Fruit fly (Drosophila melanogaster) whole organism, embryonic: ENCODE results near the gene slpr.
A peak's percentile ranks its signal among the peaks of the same experiment; 100 is the strongest.

Experiments used
- Abd-B ChIP-seq: fragments of 200-800 bp; sonication (Bioruptor generic); optimal IDR thresholded peaks from 2 replicates; lab custom pipeline; 2018; ENCODE audit warnings: missing biosample characterization, mild to moderate bottlenecking, missing genetic modification characterization, moderate library complexity
- Ada2b ChIP-seq: fragments of 200-800 bp; sonication (Bioruptor generic); IDR thresholded peaks from 2 replicates; pipeline ENCODE4 v1.3.6; 2022; ENCODE audit warnings: missing biosample characterization, missing genetic modification characterization
- CG10321 ChIP-seq: fragments of 200-800 bp; sonication (Bioruptor generic); IDR thresholded peaks from 2 replicates; pipeline ENCODE4 v1.3.6; 2022; ENCODE audit warnings: missing biosample characterization, missing genetic modification characterization
- CG10979 ChIP-seq: fragments of 200-800 bp; sonication (Bioruptor generic); optimal IDR thresholded peaks from 2 replicates; lab custom pipeline; 2018; ENCODE audit warnings: missing biosample characterization, mild to moderate bottlenecking, missing genetic modification characterization, moderate library complexity
- CG13775 ChIP-seq: fragments of 200-800 bp; sonication (Bioruptor generic); optimal IDR thresholded peaks from 3 replicates; lab custom pipeline; 2017; ENCODE audit warnings: missing biosample characterization, mild to moderate bottlenecking, missing genetic modification characterization
- CG14710 ChIP-seq: fragments of 200-800 bp; sonication (Bioruptor generic); optimal IDR thresholded peaks from 3 replicates; lab custom pipeline; 2019; ENCODE audit warnings: missing biosample characterization, mild to moderate bottlenecking, missing genetic modification characterization, moderate library complexity
- CG15073 ChIP-seq: fragments of 200-800 bp; sonication (Bioruptor generic); optimal IDR thresholded peaks from 2 replicates; lab custom pipeline; 2016; ENCODE audit warnings: missing biosample characterization, missing genetic modification characterization
- CG1602 ChIP-seq: fragments of 200-800 bp; sonication (Bioruptor generic); optimal IDR thresholded peaks from 3 replicates; lab custom pipeline; 2016; ENCODE audit warnings: missing biosample characterization, missing genetic modification characterization
- CG30431 ChIP-seq: fragments of 200-800 bp; sonication (Bioruptor generic); optimal IDR thresholded peaks from 2 replicates; lab custom pipeline; 2017; ENCODE audit warnings: missing biosample characterization, missing genetic modification characterization
- CG31224 ChIP-seq: fragments of 200-800 bp; sonication (Bioruptor generic); IDR thresholded peaks from 2 replicates; pipeline ENCODE4 v1.3.6; 2022; ENCODE audit warnings: missing biosample characterization, missing genetic modification characterization
- CG31388 ChIP-seq: fragments of 200-800 bp; sonication (Bioruptor generic); optimal IDR thresholded peaks from 2 replicates; lab custom pipeline; 2016; ENCODE audit warnings: missing biosample characterization, missing genetic modification characterization
- CG3281 ChIP-seq: fragments of 200-800 bp; sonication (Bioruptor generic); optimal IDR thresholded peaks from 3 replicates; lab custom pipeline; 2017; ENCODE audit warnings: missing biosample characterization, mild to moderate bottlenecking, missing genetic modification characterization
- CG3407 ChIP-seq: fragments of 200-800 bp; sonication (Bioruptor generic); optimal IDR thresholded peaks from 2 replicates; lab custom pipeline; 2018; ENCODE audit warnings: missing biosample characterization, mild to moderate bottlenecking, missing genetic modification characterization
- CG6175 ChIP-seq: fragments of 200-800 bp; sonication (Bioruptor generic); IDR thresholded peaks from 3 replicates; pipeline ENCODE4 v1.3.6; 2022; ENCODE audit warnings: missing biosample characterization, missing genetic modification characterization
- CG6689 ChIP-seq: fragments of 200-800 bp; sonication (Bioruptor generic); IDR thresholded peaks from 2 replicates; pipeline ENCODE4 v1.3.6; 2022; ENCODE audit warnings: missing biosample characterization, missing genetic modification characterization
- CG8281 ChIP-seq: fragments of 200-800 bp; sonication (Bioruptor generic); optimal IDR thresholded peaks from 2 replicates; lab custom pipeline; 2018; ENCODE audit warnings: missing biosample characterization, mild to moderate bottlenecking, missing genetic modification characterization, moderate library complexity
- CG8765 ChIP-seq: fragments of 200-800 bp; sonication (Bioruptor generic); IDR thresholded peaks from 2 replicates; pipeline ENCODE4 v1.3.6; 2022; ENCODE audit warnings: missing biosample characterization, missing genetic modification characterization
- CG9932 ChIP-seq: fragments of 200-800 bp; sonication (Bioruptor generic); IDR thresholded peaks from 2 replicates; pipeline ENCODE4 v1.3.6; 2022; ENCODE audit warnings: missing biosample characterization, missing genetic modification characterization
- Dfd ChIP-seq, 2 experiments: fragments of >200 bp; optimal IDR thresholded peaks; 2 replicates each; lab custom pipeline; 2017; ENCODE audit warnings: missing biosample characterization in 2 of 2, missing genetic modification characterization in 2 of 2
- Dip3 ChIP-seq: fragments of 200-800 bp; sonication (Bioruptor generic); optimal IDR thresholded peaks from 3 replicates; lab custom pipeline; 2016; ENCODE audit warnings: missing biosample characterization, missing genetic modification characterization
- Lhr ChIP-seq: fragments of 200-800 bp; sonication (Bioruptor generic); optimal IDR thresholded peaks from 3 replicates; lab custom pipeline; 2017; ENCODE audit warnings: mild to moderate bottlenecking, missing biosample characterization, missing genetic modification reagents, missing genetic modification characterization
- MESR4 ChIP-seq: fragments of 200-800 bp; sonication (Bioruptor generic); optimal IDR thresholded peaks from 2 replicates; lab custom pipeline; 2018; ENCODE audit warnings: missing biosample characterization, mild to moderate bottlenecking, missing genetic modification characterization, moderate library complexity
- Med ChIP-seq: fragments of 200-800 bp; sonication (Bioruptor generic); peaks from one replicate; lab custom pipeline; 2016; ENCODE audit warnings: missing biosample characterization, missing genetic modification characterization, mild to moderate bottlenecking, inconsistent platforms, moderate library complexity
- Ptx1 ChIP-seq: fragments of 200-800 bp; sonication (Bioruptor generic); IDR thresholded peaks from 2 replicates; pipeline ENCODE4 v1.3.6; 2022; ENCODE audit warnings: missing biosample characterization, missing genetic modification characterization
- Scr ChIP-seq: fragments of 200-800 bp; sonication (Bioruptor generic); IDR thresholded peaks from 2 replicates; pipeline ENCODE4 v1.3.6; 2022; ENCODE audit warnings: missing biosample characterization, missing genetic modification characterization; ENCODE audit not compliant: partially characterized antibody
- Ssrp ChIP-seq: fragments of 200-800 bp; sonication (Bioruptor generic); optimal IDR thresholded peaks from 2 replicates; lab custom pipeline; 2018; ENCODE audit warnings: missing biosample characterization, mild to moderate bottlenecking, missing genetic modification characterization, moderate library complexity
- ash1 ChIP-seq: fragments of 200-800 bp; sonication (Bioruptor generic); optimal IDR thresholded peaks from 2 replicates; lab custom pipeline; 2018; ENCODE audit warnings: missing biosample characterization, mild to moderate bottlenecking, missing genetic modification characterization
- caup ChIP-seq: fragments of 200-800 bp; sonication (Bioruptor generic); optimal IDR thresholded peaks from 3 replicates; lab custom pipeline; 2017; ENCODE audit warnings: missing biosample characterization, mild to moderate bottlenecking, missing genetic modification characterization, moderate library complexity; ENCODE audit not compliant: severe bottlenecking
- chif ChIP-seq, 2 experiments: fragments of 200-800 bp; sonication (Bioruptor generic); optimal IDR thresholded peaks; 3 replicates each; lab custom pipeline; 2016; ENCODE audit warnings: missing biosample characterization in 2 of 2, missing genetic modification characterization in 2 of 2
- dysf ChIP-seq: fragments of 200-800 bp; sonication (Bioruptor generic); IDR thresholded peaks from 3 replicates; pipeline ENCODE4 v1.3.6; 2022; ENCODE audit warnings: missing biosample characterization, missing genetic modification characterization
- ewg ChIP-seq: fragments of 200-800 bp; sonication (Bioruptor generic); optimal IDR thresholded peaks from 3 replicates; lab custom pipeline; 2017; ENCODE audit warnings: mild to moderate bottlenecking, missing biosample characterization, missing genetic modification reagents, missing genetic modification characterization
- gce ChIP-seq: fragments of 200-800 bp; sonication (Bioruptor generic); IDR thresholded peaks from 3 replicates; pipeline ENCODE4 v1.3.6; 2022; ENCODE audit warnings: missing biosample characterization, missing genetic modification characterization
- gem ChIP-seq: fragments of 200-800 bp; sonication (Bioruptor generic); optimal IDR thresholded peaks from 2 replicates; lab custom pipeline; 2019; ENCODE audit warnings: missing biosample characterization, mild to moderate bottlenecking, missing genetic modification characterization, moderate library complexity
- grau ChIP-seq: fragments of 200-800 bp; optimal IDR thresholded peaks from 3 replicates; lab custom pipeline; 2019; ENCODE audit warnings: missing biosample characterization, mild to moderate bottlenecking, missing genetic modification characterization, moderate library complexity
- hb ChIP-seq: fragments of 200-800 bp; sonication (Bioruptor generic); IDR thresholded peaks from 3 replicates; pipeline ENCODE4 v1.3.6; 2022; ENCODE audit warnings: missing biosample characterization, missing genetic modification characterization; ENCODE audit not compliant: partially characterized antibody
- nerfin-1 ChIP-seq: fragments of 200-800 bp; sonication (Bioruptor generic); optimal IDR thresholded peaks from 3 replicates; lab custom pipeline; 2019; ENCODE audit warnings: missing biosample characterization, mild to moderate bottlenecking, missing genetic modification characterization, moderate library complexity
- nerfin-2 ChIP-seq: fragments of 200-800 bp; sonication (Bioruptor generic); IDR thresholded peaks from 2 replicates; pipeline ENCODE4 v1.3.6; 2022; ENCODE audit warnings: missing biosample characterization, missing genetic modification characterization; ENCODE audit not compliant: partially characterized antibody
- otp ChIP-seq: fragments of 200-800 bp; sonication (Bioruptor generic); IDR thresholded peaks from 3 replicates; pipeline ENCODE4, ENCODE4 v1.3.6; 2022; ENCODE audit warnings: missing biosample characterization, missing genetic modification characterization
- pfk ChIP-seq: fragments of 200-800 bp; sonication (Bioruptor generic); optimal IDR thresholded peaks from 2 replicates; lab custom pipeline; 2018; ENCODE audit warnings: missing biosample characterization, mild to moderate bottlenecking, missing genetic modification characterization, moderate library complexity
- phol ChIP-seq: fragments of 200-800 bp; sonication (Bioruptor generic); optimal IDR thresholded peaks from 3 replicates; lab custom pipeline; 2018; ENCODE audit warnings: missing biosample characterization, mild to moderate bottlenecking, missing genetic modification characterization, moderate library complexity
- pita ChIP-seq: fragments of 200-800 bp; sonication (Bioruptor generic); optimal IDR thresholded peaks from 2 replicates; lab custom pipeline; 2017; ENCODE audit warnings: missing biosample characterization, mild to moderate bottlenecking, missing genetic modification characterization
- psq ChIP-seq: fragments of 200-800 bp; sonication (Bioruptor generic); optimal IDR thresholded peaks from 2 replicates; lab custom pipeline; 2017; ENCODE audit warnings: missing biosample characterization, missing genetic modification characterization
- sob ChIP-seq: fragments of 200-800 bp; sonication (Bioruptor generic); IDR thresholded peaks from 2 replicates; pipeline ENCODE4 v1.3.6; 2022; ENCODE audit warnings: missing biosample characterization, missing genetic modification characterization
- tgo ChIP-seq: fragments of 200-800 bp; sonication (Bioruptor generic); IDR thresholded peaks from 3 replicates; pipeline ENCODE4 v1.3.6; 2022; ENCODE audit warnings: missing biosample characterization, missing genetic modification characterization
- tup ChIP-seq: fragments of 200-800 bp; sonication (Bioruptor generic); optimal IDR thresholded peaks from 2 replicates; lab custom pipeline; 2016; ENCODE audit warnings: missing biosample characterization, mild to moderate bottlenecking, missing genetic modification characterization, moderate library complexity
- tx ChIP-seq: fragments of 200-800 bp; sonication (Bioruptor generic); optimal IDR thresholded peaks from 2 replicates; lab custom pipeline; 2016; ENCODE audit warnings: missing biosample characterization, missing genetic modification characterization
- unpg ChIP-seq: fragments of 200-800 bp; sonication (Bioruptor generic); optimal IDR thresholded peaks from 3 replicates; lab custom pipeline; 2018; ENCODE audit warnings: missing biosample characterization, mild to moderate bottlenecking, missing genetic modification characterization, moderate library complexity
- wek ChIP-seq: fragments of 200-800 bp; sonication (Bioruptor generic); optimal IDR thresholded peaks from 3 replicates; lab custom pipeline; 2018; ENCODE audit warnings: missing biosample characterization, mild to moderate bottlenecking, missing genetic modification characterization, moderate library complexity
- yki ChIP-seq: fragments of >200 bp; optimal IDR thresholded peaks from 3 replicates; lab custom pipeline; 2018

slpr gene

dm6 chrX:8202724-8203362 lies 25.9 kb upstream of the slpr start (continued):
- TF ChIP-seq ash1 (GFP tag; lab: Kevin White, UChicago) (no peak), unpg (peak; percentile 27), pfk (no peak), CG30431 (GFP tag; lab: Kevin White, UChicago) (no peak), CG3281 (GFP tag; lab: Kevin White, UChicago) (peak; percentile 41), chif (GFP tag; optimal IDR thresholded peaks at IDR 0.05; lab: Kevin White, UChicago) (no peak), CG8281 (tag; lab: Kevin White, UChicago) (no peak), nerfin-2 (GFP tag; lab: Robert Waterston, UW) (no peak), CG3407 (GFP tag; lab: Kevin White, UChicago) (no peak), CG8765 (GFP tag; lab: Robert Waterston, UW) (no peak), CG10979 (no peak), Ssrp (tag; lab: Kevin White, UChicago) (no peak), Ptx1 (peak; percentile 38; the same call in 1 of the 2 replicates), otp (GFP tag; lab: Robert Waterston, UW) (no peak), wek (GFP tag; lab: Kevin White, UChicago) (no peak), pita (GFP tag; lab: Kevin White, UChicago) (no peak), Med (GFP tag; lab: Kevin White, UChicago) (peak; percentile 77), CG6689 (GFP tag; lab: Robert Waterston, UW) (0 out of 2 replicates have a peak, but pooled peaks have one; percentile 33)

DNA sequence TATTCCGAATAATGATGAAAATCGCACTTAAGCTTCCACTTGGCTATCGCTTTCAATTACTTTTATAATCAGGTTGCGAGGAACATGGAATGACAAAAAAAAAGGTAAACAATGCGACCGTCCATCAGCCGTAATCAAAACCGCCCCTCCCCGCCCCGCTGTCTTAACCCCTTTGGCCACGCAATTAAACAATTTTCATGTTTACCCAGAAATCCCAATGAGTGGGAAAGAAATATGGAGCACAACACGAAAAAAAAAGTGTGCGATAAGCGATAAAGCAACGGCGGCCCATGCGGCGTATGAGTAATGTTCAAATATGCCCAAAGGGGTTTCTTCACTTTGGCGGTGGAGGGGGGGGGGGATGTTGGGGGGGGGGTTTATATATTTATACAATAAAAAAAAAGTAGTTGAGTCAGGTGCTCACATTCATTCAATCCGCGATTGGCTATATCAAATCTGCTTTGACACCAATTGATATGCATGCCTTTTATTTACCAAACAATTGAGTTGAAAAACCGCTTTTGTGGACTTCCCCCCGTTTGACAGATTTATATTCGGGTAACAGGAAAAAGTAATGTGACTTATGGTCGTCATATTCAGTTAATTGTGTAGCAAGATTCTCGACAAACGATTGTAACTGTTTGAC lies 22.1 kb upstream of the slpr start:
- TF ChIP-seq caup (GFP tag; lab: Kevin White, UChicago) (peak; percentile 37), MESR4 (GFP tag; lab: Kevin White, UChicago) (no peak), dysf (peak; percentile 28; the same call in 1 of the 3 replicates), gce (GFP tag; lab: Robert Waterston, UW) (no peak), Ada2b (no peak), CG10321 (GFP tag; lab: Robert Waterston, UW) (no peak), CG15073 (GFP tag; lab: Kevin White, UChicago) (no peak), Scr (GFP tag; lab: Robert Waterston, UW) (no peak), psq (GFP tag; lab: Kevin White, UChicago) (no peak), phol (tag; lab: Kevin White, UChicago) (no peak), Abd-B (GFP tag; lab: Kevin White, UChicago) (no peak), ewg (no peak), tx (GFP tag; lab: Kevin White, UChicago) (no peak), yki (lab: Kevin White, UChicago) (no peak), nerfin-1 (tag; lab: Kevin White, UChicago) (no peak), gem (tag; lab: Kevin White, UChicago) (no peak), tup (GFP tag; lab: Kevin White, UChicago) (no peak), CG6175 (GFP tag; lab: Robert Waterston, UW) (no peak), sob (GFP tag; lab: Robert Waterston, UW) (0 out of 2 replicates have a peak, but pooled peaks have one; percentile 8), CG31224 (GFP tag; lab: Robert Waterston, UW) (no peak), CG13775 (GFP tag; lab: Kevin White, UChicago) (no peak), CG1602 (GFP tag; lab: Kevin White, UChicago) (no peak), hb (GFP tag; lab: Robert Waterston, UW) (no peak), Lhr (GFP tag; lab: Kevin White, UChicago) (no peak), Dip3 (GFP tag; lab: Kevin White, UChicago) (no peak), CG31388 (GFP tag; lab: Kevin White, UChicago) (no peak), Dfd (GFP tag; optimal IDR thresholded peaks at IDR 0.05; lab: Kevin White, UChicago) (no peak), tgo (GFP tag; lab: Robert Waterston, UW) (no peak), grau (tag; lab: Kevin White, UChicago) (no peak), CG14710 (tag; lab: Kevin White, UChicago) (no peak), CG9932 (GFP tag; lab: Robert Waterston, UW) (no peak)
